Worm (Caenorhabditis elegans): ENCODE measurements around the gene Y39F10A.1.

DNA sequence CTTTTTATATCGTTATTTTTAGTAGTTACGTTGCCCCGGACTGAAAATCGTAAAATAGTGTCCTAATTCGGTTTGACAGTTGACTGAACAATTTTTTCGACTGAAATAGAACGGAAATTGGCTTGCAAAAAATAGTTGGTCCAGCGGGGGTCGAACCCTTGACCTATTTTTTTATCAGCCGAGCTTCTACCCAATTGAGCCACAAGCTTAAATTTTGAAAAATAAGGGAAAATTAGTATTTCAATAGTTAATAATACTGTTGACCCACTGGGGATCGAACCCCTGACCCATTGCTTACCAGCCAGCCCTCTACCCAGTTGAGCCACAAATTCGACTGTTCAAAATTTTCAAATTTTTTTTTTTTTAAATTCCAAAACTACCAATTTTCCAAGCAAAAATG is 23.3 kb upstream of the Y39F10A.1 start:
- no peak for TF ChIP-seq aly-2 (tag; optimal IDR thresholded peaks at IDR 0.05)
- no peak for TF ChIP-seq unc-130 (tag; optimal IDR thresholded peaks at IDR 0.05)
- no peak for TF ChIP-seq nhr-237 (tag; optimal IDR thresholded peaks at IDR 0.05)
- TF ChIP-seq nhr-77 (tag; optimal IDR thresholded peaks at IDR 0.05), result no peak
- no peak for TF ChIP-seq nhr-12 (tag; optimal IDR thresholded peaks at IDR 0.05)
